Fruit fly (Drosophila melanogaster) whole organism, embryonic: Measurements from ENCODE around the gene Nepl20.

Experiments used
- Atf3 ChIP-seq: fragments of 200-800 bp; sonication (Bioruptor generic); optimal IDR thresholded peaks from 3 replicates; lab custom pipeline; 2016; ENCODE audit warnings: missing biosample characterization, missing genetic modification characterization
- Awh ChIP-seq: fragments of 200-800 bp; sonication (Bioruptor generic); IDR thresholded peaks from 2 replicates; pipeline ENCODE4, ENCODE4 v1.3.6; 2022; ENCODE audit warnings: missing biosample characterization, missing genetic modification characterization
- Bdp1 ChIP-seq: fragments of 200-800 bp; sonication (Bioruptor generic); optimal IDR thresholded peaks from 3 replicates; lab custom pipeline; 2016; ENCODE audit warnings: missing biosample characterization, missing genetic modification characterization
- Blimp-1 ChIP-seq: fragments of 200-800 bp; sonication (Bioruptor generic); optimal IDR thresholded peaks from 3 replicates; lab custom pipeline; 2018; ENCODE audit warnings: missing biosample characterization, missing genetic modification characterization, mild to moderate bottlenecking, moderate library complexity, missing genetic modification reagents
- BtbVII ChIP-seq: fragments of 200-800 bp; sonication (Bioruptor generic); optimal IDR thresholded peaks from 3 replicates; lab custom pipeline; 2017; ENCODE audit warnings: missing biosample characterization, mild to moderate bottlenecking, missing genetic modification characterization
- CG10147 ChIP-seq: fragments of 200-800 bp; sonication (Bioruptor generic); optimal IDR thresholded peaks from 2 replicates; lab custom pipeline; 2019; ENCODE audit warnings: missing biosample characterization, mild to moderate bottlenecking, missing genetic modification characterization, moderate library complexity
- CG12219 ChIP-seq: fragments of 200-800 bp; sonication (Bioruptor generic); optimal IDR thresholded peaks from 3 replicates; lab custom pipeline; 2018; ENCODE audit warnings: missing biosample characterization, mild to moderate bottlenecking, missing genetic modification characterization
- CG12391 ChIP-seq: fragments of 200-800 bp; sonication (Bioruptor generic); optimal IDR thresholded peaks from 3 replicates; lab custom pipeline; 2018; ENCODE audit warnings: missing biosample characterization, mild to moderate bottlenecking, missing genetic modification characterization, moderate library complexity
- CG14441 ChIP-seq: fragments of 200-800 bp; sonication (Bioruptor generic); IDR thresholded peaks from 2 replicates; pipeline ENCODE4 v1.3.6; 2022; ENCODE audit warnings: missing biosample characterization, missing genetic modification characterization
- CG17385 ChIP-seq: fragments of 200-800 bp; sonication (Bioruptor generic); optimal IDR thresholded peaks from 3 replicates; lab custom pipeline; 2018; ENCODE audit warnings: missing biosample characterization, mild to moderate bottlenecking, missing genetic modification characterization
- CG17612 ChIP-seq: fragments of 200-800 bp; sonication (Bioruptor generic); IDR thresholded peaks from 2 replicates; pipeline ENCODE4 v1.3.6; 2022; ENCODE audit warnings: missing biosample characterization, missing genetic modification characterization
- CG1792 ChIP-seq: fragments of 200-800 bp; sonication (Bioruptor generic); optimal IDR thresholded peaks from 2 replicates; lab custom pipeline; 2016; ENCODE audit warnings: missing biosample characterization, missing genetic modification characterization
- CG3065 ChIP-seq: fragments of 200-800 bp; sonication (Bioruptor generic); optimal IDR thresholded peaks from 2 replicates; lab custom pipeline; 2016; ENCODE audit warnings: missing biosample characterization, missing genetic modification characterization
- CG31224 ChIP-seq: fragments of 200-800 bp; sonication (Bioruptor generic); IDR thresholded peaks from 2 replicates; pipeline ENCODE4 v1.3.6; 2022; ENCODE audit warnings: missing biosample characterization, missing genetic modification characterization
- CG32767 ChIP-seq: fragments of 200-800 bp; sonication (Bioruptor generic); IDR thresholded peaks from 2 replicates; pipeline ENCODE4 v1.3.6; 2022; ENCODE audit warnings: missing biosample characterization, missing genetic modification characterization
- CG4282 ChIP-seq: fragments of 200-800 bp; sonication (Bioruptor generic); optimal IDR thresholded peaks from 2 replicates; lab custom pipeline; 2016; ENCODE audit warnings: missing biosample characterization, missing genetic modification characterization
- CG4360 ChIP-seq: fragments of 200-800 bp; sonication (Bioruptor generic); IDR thresholded peaks from 2 replicates; pipeline ENCODE4 v1.3.6; 2022; ENCODE audit warnings: missing biosample characterization, missing genetic modification characterization
- CG4707 ChIP-seq: fragments of 200-800 bp; sonication (Bioruptor generic); optimal IDR thresholded peaks from 2 replicates; lab custom pipeline; 2018; ENCODE audit warnings: missing biosample characterization, mild to moderate bottlenecking, missing genetic modification characterization, moderate library complexity
- CG5953 ChIP-seq: fragments of 200-800 bp; sonication (Bioruptor generic); IDR thresholded peaks from 2 replicates; pipeline ENCODE4 v1.3.6; 2022; ENCODE audit warnings: missing biosample characterization, missing genetic modification characterization
- CG6765 ChIP-seq: fragments of 200-800 bp; sonication (Bioruptor generic); optimal IDR thresholded peaks from 3 replicates; lab custom pipeline; 2017; ENCODE audit warnings: missing biosample characterization, mild to moderate bottlenecking, missing genetic modification characterization
- CG7839 ChIP-seq: fragments of 200-800 bp; sonication (Bioruptor generic); optimal IDR thresholded peaks from 3 replicates; lab custom pipeline; 2018; ENCODE audit warnings: missing biosample characterization, mild to moderate bottlenecking, missing genetic modification characterization, moderate library complexity
- CG8388 ChIP-seq: fragments of 200-800 bp; sonication (Bioruptor generic); optimal IDR thresholded peaks from 2 replicates; lab custom pipeline; 2019; ENCODE audit warnings: missing biosample characterization, mild to moderate bottlenecking, missing genetic modification characterization, moderate library complexity
- CG9215 ChIP-seq: fragments of 200-800 bp; sonication (Bioruptor generic); IDR thresholded peaks from 2 replicates; pipeline ENCODE4 v1.3.6; 2022; ENCODE audit warnings: missing biosample characterization, missing genetic modification characterization
- CrebB ChIP-seq: fragments of 200-800 bp; sonication (Bioruptor generic); optimal IDR thresholded peaks from 3 replicates; lab custom pipeline; 2018; ENCODE audit warnings: missing biosample characterization, mild to moderate bottlenecking, missing genetic modification characterization
- Doc2 ChIP-seq: fragments of 200-800 bp; sonication (Bioruptor generic); IDR thresholded peaks from 2 replicates; pipeline ENCODE4 v1.3.6; 2022; ENCODE audit warnings: missing biosample characterization, missing genetic modification characterization
- Fer2 ChIP-seq: fragments of 200-800 bp; sonication (Bioruptor generic); optimal IDR thresholded peaks from 2 replicates; lab custom pipeline; 2018; ENCODE audit warnings: missing biosample characterization, mild to moderate bottlenecking, missing genetic modification characterization, moderate library complexity
- Gug ChIP-seq: fragments of 200-800 bp; sonication (Bioruptor generic); IDR thresholded peaks from 4 replicates; pipeline ENCODE4 v1.3.6; 2022; ENCODE audit warnings: missing biosample characterization, missing genetic modification characterization
- Hey ChIP-seq: fragments of 200-800 bp; sonication (Bioruptor generic); optimal IDR thresholded peaks from 3 replicates; lab custom pipeline; 2018; ENCODE audit warnings: missing biosample characterization, mild to moderate bottlenecking, missing genetic modification characterization
- Lpt ChIP-seq: fragments of >200 bp; optimal IDR thresholded peaks from 2 replicates; lab custom pipeline; 2018; ENCODE audit warnings: missing biosample characterization, missing genetic modification characterization
- Mes4 ChIP-seq: fragments of 200-800 bp; sonication (Bioruptor generic); optimal IDR thresholded peaks from 2 replicates; lab custom pipeline; 2016; ENCODE audit warnings: missing biosample characterization, missing genetic modification characterization
- Oli ChIP-seq: fragments of 200-800 bp; sonication (Bioruptor generic); optimal IDR thresholded peaks from 2 replicates; lab custom pipeline; 2018; ENCODE audit warnings: missing biosample characterization, mild to moderate bottlenecking, missing genetic modification characterization, moderate library complexity
- Ptx1 ChIP-seq: fragments of 200-800 bp; sonication (Bioruptor generic); IDR thresholded peaks from 2 replicates; pipeline ENCODE4 v1.3.6; 2022; ENCODE audit warnings: missing biosample characterization, missing genetic modification characterization
- Rx ChIP-seq: fragments of 200-800 bp; sonication (Bioruptor generic); IDR thresholded peaks from 2 replicates; pipeline ENCODE4 v1.3.6; 2022; ENCODE audit warnings: missing biosample characterization, missing genetic modification characterization
- Side ChIP-seq: fragments of 200-800 bp; sonication (Bioruptor generic); optimal IDR thresholded peaks from 2 replicates; lab custom pipeline; 2016; ENCODE audit warnings: missing biosample characterization, missing genetic modification characterization
- Six4 ChIP-seq: fragments of 200-800 bp; sonication (Bioruptor generic); optimal IDR thresholded peaks from 2 replicates; lab custom pipeline; 2016; ENCODE audit warnings: missing biosample characterization, missing genetic modification characterization
- cg ChIP-seq: fragments of 200-800 bp; sonication (Bioruptor generic); optimal IDR thresholded peaks from 3 replicates; lab custom pipeline; 2019; ENCODE audit warnings: missing biosample characterization, mild to moderate bottlenecking, missing genetic modification characterization, moderate library complexity
- croc ChIP-seq: fragments of 200-800 bp; sonication (Bioruptor generic); conservative IDR thresholded peaks from 3 replicates; pipeline ENCODE4 v1.3.6; 2022; ENCODE audit warnings: missing biosample characterization, missing genetic modification characterization
- dan ChIP-seq: fragments of 200-800 bp; sonication (Bioruptor generic); IDR thresholded peaks from 2 replicates; pipeline ENCODE4 v1.3.6; 2022; ENCODE audit warnings: missing biosample characterization, missing genetic modification characterization
- dysf ChIP-seq: fragments of 200-800 bp; sonication (Bioruptor generic); IDR thresholded peaks from 3 replicates; pipeline ENCODE4 v1.3.6; 2022; ENCODE audit warnings: missing biosample characterization, missing genetic modification characterization
- ems ChIP-seq: fragments of 200-800 bp; sonication (Bioruptor generic); optimal IDR thresholded peaks from 3 replicates; lab custom pipeline; 2016; ENCODE audit warnings: missing biosample characterization, missing genetic modification characterization
- exex ChIP-seq: fragments of 200-800 bp; sonication (Bioruptor generic); optimal IDR thresholded peaks from 4 replicates; lab custom pipeline; 2018; ENCODE audit warnings: missing biosample characterization, mild to moderate bottlenecking, missing genetic modification characterization, moderate library complexity
- eyg ChIP-seq: fragments of 200-800 bp; sonication (Bioruptor generic); optimal IDR thresholded peaks from 3 replicates; lab custom pipeline; 2016; ENCODE audit warnings: missing biosample characterization, missing genetic modification characterization
- fd96Cb ChIP-seq: fragments of 200-800 bp; sonication (Bioruptor generic); optimal IDR thresholded peaks from 2 replicates; lab custom pipeline; 2018; ENCODE audit warnings: missing biosample characterization, mild to moderate bottlenecking, missing genetic modification characterization, moderate library complexity
- grn ChIP-seq: fragments of 200-800 bp; sonication (Bioruptor generic); optimal IDR thresholded peaks from 3 replicates; lab custom pipeline; 2017; ENCODE audit warnings: missing biosample characterization, missing genetic modification characterization
- salm ChIP-seq: fragments of 200-800 bp; sonication (Bioruptor generic); optimal IDR thresholded peaks from 2 replicates; lab custom pipeline; 2018; ENCODE audit warnings: missing biosample characterization, mild to moderate bottlenecking, missing genetic modification characterization
- tll ChIP-seq, 2 experiments: fragments of 200-800 bp in 1 of 2; fragments of >200 bp in 1 of 2; sonication (Bioruptor generic) in 1 of 2; optimal IDR thresholded peaks; 2 replicates each; lab custom pipeline; 2017 to 2019; ENCODE audit warnings: missing biosample characterization in 2 of 2, missing genetic modification characterization in 2 of 2, mild to moderate bottlenecking in 1 of 2, moderate library complexity in 1 of 2
- toy ChIP-seq: fragments of 200-800 bp; sonication (Bioruptor generic); IDR thresholded peaks from 2 replicates; pipeline ENCODE4 v1.3.6; 2022; ENCODE audit warnings: missing biosample characterization, missing genetic modification characterization
- wek ChIP-seq: fragments of 200-800 bp; sonication (Bioruptor generic); optimal IDR thresholded peaks from 3 replicates; lab custom pipeline; 2018; ENCODE audit warnings: missing biosample characterization, mild to moderate bottlenecking, missing genetic modification characterization, moderate library complexity
- zf30C ChIP-seq: fragments of 200-800 bp; sonication (Bioruptor generic); optimal IDR thresholded peaks from 3 replicates; lab custom pipeline; 2018; ENCODE audit warnings: missing biosample characterization, mild to moderate bottlenecking, missing genetic modification characterization

The Nepl20 gene

dm6 chr3R:28844611-28845376, 35.8 kb upstream of the Nepl20 start, which contains the start of the genes Apc and spg (continued):
- TF ChIP-seq Ptx1 (no peak; the same call in 1 of the 2 replicates), Atf3 (GFP tag; lab: Kevin White, UChicago) (peak; percentile 4), CG7839 (peak; percentile 8), Doc2 (GFP tag; lab: Robert Waterston, UW) (no peak), CG3065 (GFP tag; lab: Kevin White, UChicago) (no peak)

dm6 chr3R:28845377-28845876, 35.2 kb upstream of the Nepl20 start:
- TF ChIP-seq Fer2 (tag; lab: Kevin White, UChicago) (no peak), zf30C (GFP tag; lab: Kevin White, UChicago) (peak; percentile 23), Side (GFP tag; lab: Kevin White, UChicago) (no peak), cg (GFP tag; lab: Kevin White, UChicago) (peak; percentile 48), CG31224 (GFP tag; lab: Robert Waterston, UW) (no peak), CG6765 (GFP tag; lab: Kevin White, UChicago) (peak; percentile 39), Bdp1 (no peak), CG17612 (no peak), CG5953 (GFP tag; lab: Robert Waterston, UW) (no peak), eyg (GFP tag; lab: Kevin White, UChicago) (no peak), CG4707 (GFP tag; lab: Kevin White, UChicago) (no peak), CG4360 (GFP tag; lab: Robert Waterston, UW) (0 out of 2 replicates have a peak, but pooled peaks have one; percentile 55), CG14441 (GFP tag; lab: Robert Waterston, UW) (no peak), Gug (GFP tag; lab: Robert Waterston, UW) (no peak), CG9215 (GFP tag; lab: Robert Waterston, UW) (no peak), Blimp-1 (GFP tag; lab: Kevin White, UChicago) (peak; percentile 75), Hey (no peak), CG4282 (GFP tag; lab: Kevin White, UChicago) (no peak), toy (GFP tag; lab: Robert Waterston, UW) (no peak), fd96Cb (tag; lab: Kevin White, UChicago) (no peak), BtbVII (peak; percentile 4), Lpt (GFP tag; lab: Kevin White, UChicago) (no peak), wek (GFP tag; lab: Kevin White, UChicago) (no peak), CG32767 (GFP tag; lab: Robert Waterston, UW) (no peak), CG10147 (GFP tag; lab: Kevin White, UChicago) (no peak), CrebB (no peak), CG12391 (tag; lab: Kevin White, UChicago) (no peak), dan (no peak), Mes4 (GFP tag; lab: Kevin White, UChicago) (peak; percentile 28), grn (GFP tag; lab: Kevin White, UChicago) (no peak), CG8388 (GFP tag; lab: Kevin White, UChicago) (no peak), croc (no peak), salm (tag; lab: Kevin White, UChicago) (no peak), CG1792 (GFP tag; lab: Kevin White, UChicago) (no peak), CG12219 (GFP tag; lab: Kevin White, UChicago) (no peak), Oli (tag; lab: Kevin White, UChicago) (no peak), Six4 (GFP tag; lab: Kevin White, UChicago) (no peak), ems (GFP tag; lab: Kevin White, UChicago) (no peak), Awh (GFP tag; lab: Robert Waterston, UW) (0 out of 2 replicates have a peak, but pooled peaks have one; percentile 64), tll (GFP tag; optimal IDR thresholded peaks at IDR 0.05; lab: Kevin White, UChicago) (no peak), exex (tag; lab: Kevin White, UChicago) (no peak), CG17385 (no peak), Rx (GFP tag; lab: Robert Waterston, UW) (no peak), dysf (no peak)
